Fruit fly (Drosophila melanogaster) Kc167 (cell line): ENCODE data around the gene deltaCOP.

Source experiments
- Myc ChIP-seq: fragments of >200 bp; optimal IDR thresholded peaks from 2 replicates; lab custom pipeline; 2017; ENCODE audit warnings: missing external identifiers
- ttk ChIP-seq: sonication (Bioruptor generic); optimal IDR thresholded peaks from 2 replicates; lab custom pipeline; 2017; ENCODE audit warnings: missing external identifiers

dm6 chrX:1889926-1890325 is 28.3 kb upstream of the deltaCOP start, which contains the start of the genes trr and mRpL16:
- no peak for TF ChIP-seq ttk
- no peak for TF ChIP-seq Myc (lab: Kevin White, UChicago)
